Fruit fly (Drosophila melanogaster) whole organism, pupa: ENCODE results near the gene neo.

Experiments
- CG10348 ChIP-seq: fragments of 200-800 bp; sonication (Bioruptor generic); IDR thresholded peaks from 2 replicates; pipeline ENCODE4 v1.3.6; 2022; ENCODE audit warnings: missing biosample characterization, missing genetic modification characterization
- CG8301 ChIP-seq: fragments of 200-800 bp; sonication (Bioruptor generic); optimal IDR thresholded peaks from 2 replicates; lab custom pipeline; 2018; ENCODE audit warnings: missing biosample characterization, mild to moderate bottlenecking, missing genetic modification characterization
- Pif1A ChIP-seq: fragments of 200-800 bp; sonication (Bioruptor generic); optimal IDR thresholded peaks from 3 replicates; lab custom pipeline; 2016; ENCODE audit warnings: missing biosample characterization, missing genetic modification characterization
- Snoo ChIP-seq: fragments of 200-800 bp; sonication (Bioruptor generic); optimal IDR thresholded peaks from 3 replicates; lab custom pipeline; 2017; ENCODE audit warnings: missing biosample characterization, mild to moderate bottlenecking, missing genetic modification characterization, inconsistent platforms
- gl ChIP-seq: fragments of 200-800 bp; sonication (Bioruptor generic); optimal IDR thresholded peaks from 2 replicates; lab custom pipeline; 2018; ENCODE audit warnings: missing biosample characterization, mild to moderate bottlenecking, missing genetic modification characterization

- TF ChIP-seq CG8301 (tag; lab: Kevin White, UChicago) (no peak), gl (tag; lab: Kevin White, UChicago) (peak; percentile 9), Snoo (no peak), CG10348 (GFP tag; lab: Robert Waterston, UW) (no peak), Pif1A (GFP tag; lab: Kevin White, UChicago) (no peak)
Measured at dm6 chr3R:29774360-29775193, 44.4 kb upstream of the neo start.
